Worm (Caenorhabditis elegans) whole organism, late embryonic: ENCODE data around the gene F23D12.3.

ENCODE experiments used
- F13H6.1 ChIP-seq: sonication (generic microtip); optimal IDR thresholded peaks from 2 replicates; lab custom pipeline; 2016; ENCODE audit warnings: missing genetic modification characterization, missing compliant biosample characterization
- K09A11.1 ChIP-seq: sonication (generic microtip); optimal IDR thresholded peaks from 2 replicates; lab custom pipeline; 2017; ENCODE audit warnings: antibody characterized with exemption, mild to moderate bottlenecking, missing genetic modification characterization, missing compliant biosample characterization; ENCODE audit not compliant: insufficient read depth
- T23F11.4 ChIP-seq: fragments of 200-800 bp; sonication (Bioruptor generic); optimal IDR thresholded peaks from 2 replicates; lab custom pipeline; 2018; ENCODE audit warnings: mild to moderate bottlenecking, missing genetic modification characterization, missing compliant biosample characterization
- Y22D7AL.16 ChIP-seq: sonication (generic microtip); optimal IDR thresholded peaks from 2 replicates; lab custom pipeline; 2016; ENCODE audit warnings: missing genetic modification characterization, missing compliant biosample characterization
- ceh-14 ChIP-seq: sonication (generic microtip); optimal IDR thresholded peaks from 2 replicates; lab custom pipeline; 2016; ENCODE audit warnings: missing genotype, missing genetic modification characterization, missing compliant biosample characterization
- ceh-18 ChIP-seq: sonication (generic microtip); optimal IDR thresholded peaks from 2 replicates; lab custom pipeline; 2016; ENCODE audit warnings: missing genetic modification characterization, missing compliant biosample characterization
- ceh-19 ChIP-seq: fragments of 200-800 bp; sonication (Bioruptor generic); optimal IDR thresholded peaks from 2 replicates; lab custom pipeline; 2018; ENCODE audit warnings: mild to moderate bottlenecking, missing genetic modification characterization, missing compliant biosample characterization
- ceh-22 ChIP-seq: sonication (generic microtip); optimal IDR thresholded peaks from 2 replicates; lab custom pipeline; 2017; ENCODE audit warnings: missing biosample characterization, missing genetic modification characterization
- ceh-24 ChIP-seq: sonication (generic microtip); optimal IDR thresholded peaks from 2 replicates; lab custom pipeline; 2016; ENCODE audit warnings: mild to moderate bottlenecking, missing genetic modification characterization, missing compliant biosample characterization
- ceh-31 ChIP-seq: sonication (generic microtip); optimal IDR thresholded peaks from 2 replicates; lab custom pipeline; 2016; ENCODE audit warnings: missing genetic modification characterization, missing compliant biosample characterization
- ceh-34 ChIP-seq: sonication (generic microtip); optimal IDR thresholded peaks from 2 replicates; lab custom pipeline; 2016; ENCODE audit warnings: mild to moderate bottlenecking, missing genetic modification characterization, missing compliant biosample characterization
- ceh-9 ChIP-seq: sonication (generic microtip); optimal IDR thresholded peaks from 2 replicates; lab custom pipeline; 2016; ENCODE audit warnings: mild to moderate bottlenecking, missing genetic modification characterization, inconsistent platforms, missing compliant biosample characterization
- elt-2 ChIP-seq: sonication (generic microtip); optimal IDR thresholded peaks from 2 replicates; lab custom pipeline; 2016; ENCODE audit warnings: missing genetic modification reagents, missing genetic modification characterization, missing compliant biosample characterization
- eyg-1 ChIP-seq: sonication (generic microtip); optimal IDR thresholded peaks from 2 replicates; lab custom pipeline; 2016; ENCODE audit warnings: missing genotype, missing genetic modification characterization, missing compliant biosample characterization
- fax-1 ChIP-seq: sonication (generic microtip); optimal IDR thresholded peaks from 2 replicates; lab custom pipeline; 2016; ENCODE audit warnings: missing genotype, missing genetic modification characterization, missing compliant biosample characterization
- fkh-10 ChIP-seq: fragments of 150-350 bp; optimal IDR thresholded peaks from 2 replicates; lab custom pipeline; 2014; ENCODE audit warnings: missing biosample characterization, missing genetic modification reagents, missing genetic modification characterization
- gmeb-2 ChIP-seq: sonication (generic microtip); optimal IDR thresholded peaks from 2 replicates; lab custom pipeline; 2016; ENCODE audit warnings: missing genetic modification characterization, inconsistent platforms, missing compliant biosample characterization
- hlh-13 ChIP-seq: fragments of 200-800 bp; sonication (Bioruptor generic); optimal IDR thresholded peaks from 2 replicates; lab custom pipeline; 2018; ENCODE audit warnings: mild to moderate bottlenecking, missing genetic modification characterization, missing compliant biosample characterization
- hlh-6 ChIP-seq: sonication (generic microtip); optimal IDR thresholded peaks from 2 replicates; lab custom pipeline; 2016; ENCODE audit warnings: missing genotype, missing genetic modification characterization, missing compliant biosample characterization
- madf-2 ChIP-seq: sonication (generic microtip); optimal IDR thresholded peaks from 2 replicates; lab custom pipeline; 2017; ENCODE audit warnings: missing genetic modification characterization, missing compliant biosample characterization
- nfya-1 ChIP-seq: sonication (generic microtip); optimal IDR thresholded peaks from 2 replicates; lab custom pipeline; 2017; ENCODE audit warnings: missing genetic modification characterization, mild to moderate bottlenecking, missing compliant biosample characterization, antibody characterized with exemption, moderate library complexity
- pag-3 ChIP-seq: sonication (generic microtip); optimal IDR thresholded peaks from 2 replicates; lab custom pipeline; 2016; ENCODE audit warnings: missing compliant biosample characterization, missing genetic modification characterization, borderline replicate concordance
- pat-9 ChIP-seq: fragments of 200-800 bp; sonication (Bioruptor generic); optimal IDR thresholded peaks from 2 replicates; lab custom pipeline; 2018; ENCODE audit warnings: mild to moderate bottlenecking, missing genetic modification characterization, moderate library complexity, missing compliant biosample characterization
- pax-1 ChIP-seq: fragments of 150-350 bp; optimal IDR thresholded peaks from 2 replicates; lab custom pipeline; 2014; ENCODE audit warnings: missing biosample characterization, missing genetic modification characterization
- pha-4 ChIP-seq: fragments of 150-350 bp; optimal IDR thresholded peaks from 2 replicates; lab custom pipeline; 2018; ENCODE audit warnings: missing biosample characterization, missing genetic modification reagents, missing genetic modification characterization
- ref-2 ChIP-seq: sonication (generic microtip); optimal IDR thresholded peaks from 2 replicates; lab custom pipeline; 2016; ENCODE audit warnings: missing genetic modification characterization, missing compliant biosample characterization
- rnt-1 ChIP-seq: sonication (generic microtip); optimal IDR thresholded peaks from 2 replicates; lab custom pipeline; 2016; ENCODE audit warnings: missing genetic modification characterization, missing compliant biosample characterization
- sdc-2 ChIP-seq: sonication (generic microtip); optimal IDR thresholded peaks from 2 replicates; lab custom pipeline; 2016; ENCODE audit warnings: missing genotype, missing genetic modification characterization, missing compliant biosample characterization
- sox-2 ChIP-seq: fragments of 200-800 bp; sonication (Bioruptor generic); IDR thresholded peaks from 2 replicates; pipeline ENCODE4 v1.3.6; 2022; ENCODE audit warnings: missing genetic modification reagents, missing genetic modification characterization, missing compliant biosample characterization
- sox-4 ChIP-seq: sonication (generic microtip); optimal IDR thresholded peaks from 2 replicates; lab custom pipeline; 2017; ENCODE audit warnings: mild to moderate bottlenecking, missing genetic modification characterization, inconsistent platforms, missing compliant biosample characterization
- tbx-2 ChIP-seq: sonication (generic microtip); optimal IDR thresholded peaks from 2 replicates; lab custom pipeline; 2016; ENCODE audit warnings: missing genetic modification characterization, missing compliant biosample characterization
- tbx-7 ChIP-seq: sonication (generic microtip); optimal IDR thresholded peaks from 2 replicates; lab custom pipeline; 2016; ENCODE audit warnings: missing genotype, missing genetic modification characterization, missing compliant biosample characterization
- ttx-3 ChIP-seq: sonication (generic microtip); optimal IDR thresholded peaks from 2 replicates; lab custom pipeline; 2016; ENCODE audit warnings: missing genetic modification reagents, missing genetic modification characterization, missing compliant biosample characterization
- unc-42 ChIP-seq: sonication (generic microtip); optimal IDR thresholded peaks from 2 replicates; lab custom pipeline; 2016; ENCODE audit warnings: missing genotype, missing genetic modification characterization, missing compliant biosample characterization
- unc-86 ChIP-seq: sonication (generic microtip); optimal IDR thresholded peaks from 2 replicates; lab custom pipeline; 2016; ENCODE audit warnings: missing genetic modification characterization, missing compliant biosample characterization
- zip-5 ChIP-seq: sonication (generic microtip); optimal IDR thresholded peaks from 2 replicates; lab custom pipeline; 2016; ENCODE audit warnings: missing genetic modification characterization, missing compliant biosample characterization
- ztf-16 ChIP-seq: sonication (generic microtip); optimal IDR thresholded peaks from 2 replicates; lab custom pipeline; 2017; ENCODE audit warnings: missing genetic modification characterization, missing compliant biosample characterization

Gene F23D12.3

DNA sequence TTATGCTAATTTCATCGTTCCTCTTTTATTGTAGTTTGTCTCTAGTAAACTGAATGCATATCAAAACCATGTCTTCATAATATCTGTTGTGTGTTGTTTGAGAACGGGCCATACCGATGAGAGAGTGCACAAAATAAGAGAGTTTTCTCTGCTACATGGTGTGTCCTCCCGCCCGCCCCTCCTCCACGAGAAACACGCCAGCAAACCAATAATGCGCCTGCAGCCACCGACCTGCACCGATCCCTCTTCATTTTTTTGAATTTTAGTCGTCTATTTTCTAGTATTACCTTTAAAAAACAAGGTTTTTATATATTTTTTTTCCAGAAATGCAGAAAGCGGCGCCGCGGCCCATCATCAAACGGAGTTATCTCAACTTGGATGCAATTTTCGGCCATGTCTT, 37.8 kb downstream of the F23D12.3 start, which contains the start of gene gfi-3 (continued):
- TF ChIP-seq sox-2 (no peak), eyg-1 (tag; lab: Kevin White, UChicago) (no peak), elt-2 (tag; lab: Kevin White, UChicago) (peak; percentile 72), tbx-7 (tag; lab: Kevin White, UChicago) (no peak), unc-86 (tag; lab: Kevin White, UChicago) (peak; percentile 40), ceh-22 (tag; lab: Kevin White, UChicago) (no peak), pax-1 (tag; lab: Kevin White, UChicago) (no peak), nfya-1 (peak; percentile 72), unc-42 (peak; percentile 27), sdc-2 (tag; lab: Kevin White, UChicago) (peak; percentile 76), K09A11.1 (tag; lab: Kevin White, UChicago) (no peak), ceh-34 (tag; lab: Kevin White, UChicago) (peak; percentile 77), ceh-18 (tag; lab: Kevin White, UChicago) (peak; percentile 61), fkh-10 (GFP tag; lab: Kevin White, UChicago) (no peak), pat-9 (peak; percentile 2), pag-3 (tag; lab: Kevin White, UChicago) (no peak), madf-2 (tag; lab: Kevin White, UChicago) (peak; percentile 48), gmeb-2 (tag; lab: Kevin White, UChicago) (peak; percentile 26), ztf-16 (tag; lab: Kevin White, UChicago) (no peak), ceh-31 (peak; percentile 46), F13H6.1 (peak; percentile 8), ceh-24 (tag; lab: Kevin White, UChicago) (no peak), ttx-3 (tag; lab: Kevin White, UChicago) (peak; percentile 41), rnt-1 (peak; percentile 25), T23F11.4 (GFP tag; lab: Kevin White, UChicago) (no peak), fax-1 (tag; lab: Kevin White, UChicago) (no peak)

DNA sequence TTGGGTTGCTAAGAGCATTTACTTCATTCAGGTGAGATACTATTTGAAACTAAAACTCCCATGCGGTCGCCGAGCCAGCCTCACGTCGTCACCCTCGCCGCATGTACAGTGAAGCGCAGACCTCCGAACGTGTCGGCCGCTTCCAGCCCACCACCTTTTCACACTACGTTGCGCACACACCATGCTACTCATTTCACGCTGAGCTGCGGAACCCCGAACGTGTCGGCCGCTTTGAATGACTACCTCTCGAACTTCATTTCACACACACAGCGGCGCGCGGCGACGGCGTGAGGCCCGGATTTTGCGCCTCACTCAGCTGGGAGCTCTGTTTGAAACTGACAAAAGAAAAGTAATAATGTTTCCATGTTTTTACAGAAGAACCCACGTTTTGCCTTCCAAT, 39.2 kb downstream of the F23D12.3 start:
- TF ChIP-seq ceh-14 (tag; lab: Kevin White, UChicago) = no peak
- TF ChIP-seq ceh-9 (tag; lab: Kevin White, UChicago) = no peak
- TF ChIP-seq ceh-24 (tag; lab: Kevin White, UChicago) = no peak
- no peak for TF ChIP-seq ceh-34 (tag; lab: Kevin White, UChicago)
- no peak for TF ChIP-seq fax-1 (tag; lab: Kevin White, UChicago)
- TF ChIP-seq, all 69 proteins: peak for 0

DNA sequence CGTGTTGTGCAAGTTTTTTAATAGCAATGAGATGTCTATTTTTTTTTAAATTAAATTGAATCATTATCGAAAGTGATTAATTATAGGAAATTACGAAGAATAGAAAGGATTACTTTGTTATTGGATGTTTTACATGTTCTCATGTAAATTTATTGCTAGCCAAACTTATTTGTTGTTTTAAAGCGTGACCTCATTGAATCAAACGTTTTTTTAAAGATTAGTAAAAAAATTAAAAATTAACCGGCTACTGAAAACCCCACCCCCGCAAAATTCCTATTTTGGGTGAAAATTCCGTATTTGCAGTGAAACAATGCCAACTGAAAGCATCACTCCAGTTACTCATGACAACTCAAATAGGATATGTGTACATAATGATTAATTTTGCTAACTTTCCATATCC, 42.4 kb downstream of the F23D12.3 start, which contains the start of gene M163.8:
M163.8 (plus strand) TSS at position 301 of the 400 bp plus-strand sequence.
- TF ChIP-seq madf-2 (tag; lab: Kevin White, UChicago) = no peak
- TF ChIP-seq T23F11.4 (GFP tag; lab: Kevin White, UChicago) = no peak
- TF ChIP-seq nfya-1 = no peak

DNA sequence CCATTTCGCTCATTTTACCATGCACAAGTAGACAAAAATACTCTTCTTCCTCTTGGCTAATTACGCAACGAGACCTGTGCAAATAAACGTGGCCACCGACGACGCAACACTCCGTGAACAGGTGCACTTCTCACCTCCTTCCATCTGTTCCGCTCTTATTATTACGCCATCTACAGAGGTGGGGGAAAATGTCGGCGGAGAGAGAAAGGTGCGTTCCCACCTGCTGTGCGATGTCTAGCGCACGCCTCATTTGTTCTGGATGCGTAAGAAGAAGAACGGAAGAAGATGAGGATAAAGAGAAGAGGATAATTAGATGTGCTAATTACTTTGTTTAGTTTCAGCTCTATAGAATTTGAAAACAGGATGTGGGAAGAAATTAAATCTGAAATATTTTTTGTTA, 44.1 kb downstream of the F23D12.3 start:
- TF ChIP-seq pha-4 (tag; lab: Kevin White, UChicago) = no peak
- TF ChIP-seq ceh-34 (tag; lab: Kevin White, UChicago) = no peak
- no peak for TF ChIP-seq sox-4 (tag; lab: Kevin White, UChicago)
- peak; percentile 76 for TF ChIP-seq ceh-31
- TF ChIP-seq ceh-19 (GFP tag; lab: Kevin White, UChicago) = no peak
- 0 out of 2 replicates have a peak, but pooled peaks have one; percentile 7 for TF ChIP-seq sox-2
- TF ChIP-seq fkh-10 (GFP tag; lab: Kevin White, UChicago) = no peak
- no peak for TF ChIP-seq zip-5 (tag; lab: Kevin White, UChicago)
- no peak for TF ChIP-seq ceh-14 (tag; lab: Kevin White, UChicago)
- TF ChIP-seq tbx-2 (tag; lab: Kevin White, UChicago) = peak; percentile 94
- no peak for TF ChIP-seq Y22D7AL.16 (tag; lab: Kevin White, UChicago)
- TF ChIP-seq hlh-6 = no peak
- TF ChIP-seq ref-2 (tag; lab: Kevin White, UChicago) = peak; percentile 84
- TF ChIP-seq ztf-16 (tag; lab: Kevin White, UChicago) = peak; percentile 11
- no peak for TF ChIP-seq ttx-3 (tag; lab: Kevin White, UChicago)
- TF ChIP-seq elt-2 (tag; lab: Kevin White, UChicago) = peak; percentile 7
- TF ChIP-seq nfya-1 = peak; percentile 28
- TF ChIP-seq hlh-13 (GFP tag; lab: Kevin White, UChicago) = no peak
- TF ChIP-seq sdc-2 (tag; lab: Kevin White, UChicago) = peak; percentile 61
